Worm (Caenorhabditis elegans) whole organism, L2 larva: Measurements from ENCODE around the gene R10E4.1.

Experiments
- C34F6.9 ChIP-seq: fragments of 150-350 bp; optimal IDR thresholded peaks from 2 replicates; lab custom pipeline; 2014; ENCODE audit warnings: missing biosample characterization, missing genetic modification characterization
- F13H6.1 ChIP-seq: sonication (generic microtip); optimal IDR thresholded peaks from 2 replicates; lab custom pipeline; 2016; ENCODE audit warnings: missing genetic modification characterization, missing compliant biosample characterization
- R02D3.7 ChIP-seq: fragments of 150-350 bp; optimal IDR thresholded peaks from 2 replicates; lab custom pipeline; 2014; ENCODE audit warnings: missing biosample characterization, missing genetic modification characterization
- Y55F3AM.14 ChIP-seq: fragments of 200-800 bp; sonication (Bioruptor generic); optimal IDR thresholded peaks from 2 replicates; lab custom pipeline; 2018; ENCODE audit warnings: mild to moderate bottlenecking, missing genetic modification characterization, missing compliant biosample characterization
- ZK546.5 ChIP-seq: sonication (generic microtip); optimal IDR thresholded peaks from 2 replicates; lab custom pipeline; 2017; ENCODE audit warnings: missing biosample characterization, missing genetic modification characterization
- alr-1 ChIP-seq: fragments of 150-350 bp; optimal IDR thresholded peaks from 2 replicates; lab custom pipeline; 2014; ENCODE audit warnings: missing biosample characterization, missing genetic modification characterization
- aly-2 ChIP-seq: fragments of 150-350 bp; optimal IDR thresholded peaks from 2 replicates; lab custom pipeline; 2014; ENCODE audit warnings: missing biosample characterization, missing genetic modification characterization
- ama-1 ChIP-seq: fragments of 150-350 bp; optimal IDR thresholded peaks from 2 replicates; lab custom pipeline; 2018; ENCODE audit warnings: inconsistent platforms
- blmp-1 ChIP-seq: sonication (generic microtip); optimal IDR thresholded peaks from 2 replicates; lab custom pipeline; 2017; ENCODE audit warnings: missing genetic modification characterization, mild to moderate bottlenecking, missing compliant biosample characterization, antibody characterized with exemption, moderate library complexity; ENCODE audit not compliant: insufficient read depth
- ceh-16 ChIP-seq: fragments of 150-350 bp; optimal IDR thresholded peaks from 2 replicates; lab custom pipeline; 2014; ENCODE audit warnings: missing biosample characterization, missing genetic modification characterization
- ceh-82 ChIP-seq: fragments of 150-350 bp; optimal IDR thresholded peaks from 2 replicates; lab custom pipeline; 2014; ENCODE audit warnings: missing biosample characterization, missing genetic modification characterization
- crh-2 ChIP-seq: sonication (generic microtip); optimal IDR thresholded peaks from 2 replicates; lab custom pipeline; 2017; ENCODE audit warnings: missing biosample characterization, missing genetic modification characterization
- dmd-4 ChIP-seq: sonication (generic microtip); optimal IDR thresholded peaks from 2 replicates; lab custom pipeline; 2017; ENCODE audit warnings: missing biosample characterization, missing genetic modification characterization
- egl-27 ChIP-seq: sonication (generic microtip); optimal IDR thresholded peaks from 3 replicates; lab custom pipeline; 2017; ENCODE audit warnings: missing biosample characterization, missing genetic modification reagents, missing genetic modification characterization
- elt-1 ChIP-seq: fragments of 150-350 bp; optimal IDR thresholded peaks from 2 replicates; lab custom pipeline; 2014; ENCODE audit warnings: missing biosample characterization, missing genetic modification characterization
- elt-3 ChIP-seq: sonication (generic microtip); optimal IDR thresholded peaks from 2 replicates; lab custom pipeline; 2017; ENCODE audit warnings: missing biosample characterization, missing genetic modification characterization
- fos-1 ChIP-seq: fragments of 150-350 bp; optimal IDR thresholded peaks from 2 replicates; lab custom pipeline; 2014; ENCODE audit warnings: missing biosample characterization, missing genetic modification characterization
- gmeb-1 ChIP-seq: fragments of 150-350 bp; optimal IDR thresholded peaks from 2 replicates; lab custom pipeline; 2014; ENCODE audit warnings: missing biosample characterization, missing genetic modification characterization
- lin-11 ChIP-seq: fragments of 150-350 bp; sonication (generic microtip); optimal IDR thresholded peaks from 2 replicates; lab custom pipeline; 2014; ENCODE audit warnings: missing biosample characterization, missing genetic modification characterization, inconsistent platforms, mixed read lengths
- lin-13 ChIP-seq: fragments of 150-350 bp; optimal IDR thresholded peaks from 2 replicates; lab custom pipeline; 2014; ENCODE audit warnings: missing biosample characterization, missing genetic modification reagents, missing genetic modification characterization
- lin-39 ChIP-seq: fragments of 150-350 bp; optimal IDR thresholded peaks from 2 replicates; lab custom pipeline; 2014; ENCODE audit warnings: missing biosample characterization, missing genetic modification reagents, missing genetic modification characterization
- lsy-2 ChIP-seq, 2 experiments: fragments of 150-350 bp in 1 of 2; sonication (generic microtip) in 1 of 2; optimal IDR thresholded peaks; 2 replicates each; lab custom pipeline; 2014 to 2017; ENCODE audit warnings: missing biosample characterization in 2 of 2, missing genetic modification characterization in 2 of 2
- mab-5 ChIP-seq: fragments of 150-350 bp; optimal IDR thresholded peaks from 2 replicates; lab custom pipeline; 2014; ENCODE audit warnings: missing biosample characterization, missing genetic modification characterization
- mbf-1 ChIP-seq: sonication (generic microtip); optimal IDR thresholded peaks from 2 replicates; lab custom pipeline; 2017; ENCODE audit warnings: missing biosample characterization, missing genetic modification characterization
- mdl-1 ChIP-seq, 2 experiments: fragments of 150-350 bp in 1 of 2; sonication (generic microtip) in 1 of 2; optimal IDR thresholded peaks; 2 replicates each; lab custom pipeline; 2017; ENCODE audit warnings: missing biosample characterization in 2 of 2, missing genetic modification characterization in 2 of 2
- nhr-10 ChIP-seq: sonication (generic microtip); optimal IDR thresholded peaks from 2 replicates; lab custom pipeline; 2017; ENCODE audit warnings: missing biosample characterization, missing genetic modification characterization
- nhr-11 ChIP-seq: fragments of 150-350 bp; optimal IDR thresholded peaks from 2 replicates; lab custom pipeline; 2014; ENCODE audit warnings: missing biosample characterization, missing genetic modification characterization
- nhr-12 ChIP-seq: fragments of 150-350 bp; optimal IDR thresholded peaks from 2 replicates; lab custom pipeline; 2014; ENCODE audit warnings: missing biosample characterization, missing genetic modification characterization
- nhr-129 ChIP-seq: fragments of 150-350 bp; optimal IDR thresholded peaks from 2 replicates; lab custom pipeline; 2014; ENCODE audit warnings: missing biosample characterization, missing genetic modification characterization
- nhr-21 ChIP-seq: fragments of 150-350 bp; optimal IDR thresholded peaks from 2 replicates; lab custom pipeline; 2014; ENCODE audit warnings: missing biosample characterization, missing genetic modification characterization
- nhr-23 ChIP-seq: fragments of 150-350 bp; optimal IDR thresholded peaks from 2 replicates; lab custom pipeline; 2014; ENCODE audit warnings: missing biosample characterization, missing genetic modification reagents, missing genetic modification characterization
- nhr-237 ChIP-seq: fragments of 150-350 bp; optimal IDR thresholded peaks from 2 replicates; lab custom pipeline; 2014; ENCODE audit warnings: missing biosample characterization, missing genetic modification characterization
- nhr-25 ChIP-seq: fragments of 150-350 bp; sonication (generic microtip); optimal IDR thresholded peaks from 3 replicates; lab custom pipeline; 2014; ENCODE audit warnings: missing biosample characterization, missing genetic modification characterization
- nhr-6 ChIP-seq: fragments of 150-350 bp; optimal IDR thresholded peaks from 2 replicates; lab custom pipeline; 2014; ENCODE audit warnings: missing biosample characterization, missing genetic modification characterization
- nhr-77 ChIP-seq: fragments of 150-350 bp; optimal IDR thresholded peaks from 2 replicates; lab custom pipeline; 2014; ENCODE audit warnings: missing biosample characterization, missing genetic modification characterization
- peb-1 ChIP-seq: fragments of 150-350 bp; optimal IDR thresholded peaks from 2 replicates; lab custom pipeline; 2014; ENCODE audit warnings: missing biosample characterization, missing genetic modification characterization
- sem-4 ChIP-seq: fragments of 150-350 bp; optimal IDR thresholded peaks from 2 replicates; lab custom pipeline; 2014; ENCODE audit warnings: missing biosample characterization, missing genetic modification reagents, missing genetic modification characterization
- skn-1 ChIP-seq: sonication (generic microtip); optimal IDR thresholded peaks from 2 replicates; lab custom pipeline; 2017; ENCODE audit warnings: missing biosample characterization, missing genetic modification characterization
- sma-3 ChIP-seq: sonication (generic microtip); optimal IDR thresholded peaks from 2 replicates; lab custom pipeline; 2016; ENCODE audit warnings: missing genetic modification reagents, missing genetic modification characterization, missing compliant biosample characterization
- sma-9 ChIP-seq, 2 experiments: fragments of 150-350 bp in 1 of 2; sonication (generic microtip) in 1 of 2; optimal IDR thresholded peaks; 2 replicates each; lab custom pipeline; 2014 to 2016; ENCODE audit warnings: missing genetic modification characterization in 2 of 2, mild to moderate bottlenecking in 1 of 2, missing biosample characterization in 1 of 2, missing compliant biosample characterization in 1 of 2, missing genetic modification reagents in 1 of 2, moderate library complexity in 1 of 2
- snpc-4 ChIP-seq: fragments of 150-350 bp; optimal IDR thresholded peaks from 2 replicates; lab custom pipeline; 2014; ENCODE audit warnings: missing biosample characterization, missing genetic modification characterization
- unc-39 ChIP-seq: fragments of 150-350 bp; optimal IDR thresholded peaks from 2 replicates; lab custom pipeline; 2014; ENCODE audit warnings: missing biosample characterization, missing genetic modification characterization
- unc-55 ChIP-seq: fragments of 150-350 bp; sonication (generic microtip); optimal IDR thresholded peaks from 3 replicates; lab custom pipeline; 2014; ENCODE audit warnings: missing biosample characterization, missing genetic modification reagents, missing genetic modification characterization
- unc-62 ChIP-seq: fragments of 150-350 bp; optimal IDR thresholded peaks from 2 replicates; lab custom pipeline; 2014; ENCODE audit warnings: missing biosample characterization, missing genetic modification reagents, missing genetic modification characterization
- zag-1 ChIP-seq: fragments of 150-350 bp; optimal IDR thresholded peaks from 2 replicates; lab custom pipeline; 2014; ENCODE audit warnings: missing biosample characterization, missing genetic modification characterization
- ztf-1 ChIP-seq: fragments of 200-800 bp; sonication (Bioruptor generic); conservative IDR thresholded peaks from 2 replicates; pipeline ENCODE4 v1.3.6; 2022; ENCODE audit warnings: missing genetic modification characterization, missing compliant biosample characterization
- ztf-11 ChIP-seq: sonication (generic microtip); optimal IDR thresholded peaks from 2 replicates; lab custom pipeline; 2017; ENCODE audit warnings: missing biosample characterization, missing genetic modification characterization
- ztf-4 ChIP-seq: fragments of 150-350 bp; optimal IDR thresholded peaks from 2 replicates; lab custom pipeline; 2014; ENCODE audit warnings: missing biosample characterization, missing genetic modification characterization

Gene R10E4.1

DNA sequence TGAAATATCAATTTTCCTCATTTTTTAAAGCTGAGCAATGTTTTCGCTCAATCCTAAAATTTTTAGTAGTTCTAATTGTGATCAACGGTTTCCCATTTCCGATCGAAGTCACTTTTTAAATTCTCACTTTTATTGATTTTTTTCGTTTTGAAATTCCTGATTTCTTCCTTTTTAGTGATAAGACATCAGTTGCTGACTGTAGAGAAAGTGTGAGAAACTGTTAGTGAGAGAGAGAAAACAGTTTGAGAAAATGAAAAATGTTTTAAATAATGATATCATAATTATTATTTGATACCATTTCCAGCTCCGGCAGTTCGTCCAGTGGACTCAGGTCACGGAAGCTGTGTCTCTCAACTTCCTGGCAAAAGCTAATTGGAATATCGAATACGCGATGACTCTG is 45.0 kb downstream of the R10E4.1 start:
- TF ChIP-seq fos-1 (tag; lab: Kevin White, UChicago) (peak; percentile 31), ceh-16 (tag; lab: Kevin White, UChicago) (no peak), C34F6.9 (tag; lab: Kevin White, UChicago) (no peak), nhr-23 (tag; lab: Kevin White, UChicago) (no peak)

DNA sequence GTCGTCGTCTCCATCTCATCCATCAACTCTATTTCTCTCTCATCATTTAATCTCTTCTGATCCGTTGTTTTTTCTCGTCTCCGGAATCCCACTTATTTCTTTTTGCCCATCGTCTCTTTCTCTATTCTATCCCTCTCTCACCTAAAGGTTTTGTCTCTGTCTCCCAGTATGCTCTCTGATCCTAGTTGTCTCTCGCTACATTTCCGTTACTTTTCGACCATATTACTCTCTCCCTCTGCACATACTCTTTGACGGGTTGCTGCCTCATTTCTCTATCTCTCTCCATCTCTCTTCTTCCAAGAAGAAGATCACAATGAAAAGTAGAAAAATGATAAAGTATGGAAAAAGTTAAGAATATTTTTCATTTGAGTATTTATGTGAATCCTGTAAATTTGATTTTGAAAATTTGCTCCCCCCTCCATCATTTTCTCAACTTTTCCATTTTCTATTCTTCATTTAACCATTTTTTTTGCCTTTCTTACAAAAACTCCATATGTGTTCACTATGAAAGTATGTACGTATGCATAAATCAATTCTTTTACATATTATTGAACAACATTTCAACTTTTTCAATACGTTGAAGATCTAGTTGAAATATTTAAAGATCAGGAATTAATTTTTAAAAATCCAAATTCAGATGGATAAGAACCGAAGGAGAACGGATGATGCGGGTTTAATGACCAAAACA is 47.7 kb downstream of the R10E4.1 start, which contains the start of gene tag-131:
tag-131 (plus strand) TSS at position 638 of the 688 bp plus-strand sequence.
- no peak for TF ChIP-seq ZK546.5 (tag; lab: Kevin White, UChicago)
- TF ChIP-seq nhr-129 = peak; percentile 46
- no peak for TF ChIP-seq ztf-11 (tag; lab: Kevin White, UChicago)
- no peak for TF ChIP-seq mbf-1 (tag; lab: Kevin White, UChicago)
- TF ChIP-seq snpc-4 (tag; lab: Kevin White, UChicago) = no peak
- TF ChIP-seq nhr-77 (tag; lab: Kevin White, UChicago) = no peak
- no peak for TF ChIP-seq elt-1 (tag; lab: Kevin White, UChicago)
- peak; percentile 11 for TF ChIP-seq fos-1 (tag; lab: Kevin White, UChicago)
- no peak for TF ChIP-seq Y55F3AM.14
- TF ChIP-seq zag-1 (tag; lab: Kevin White, UChicago) = no peak
- TF ChIP-seq blmp-1 (tag; lab: Kevin White, UChicago) = no peak
- no peak for TF ChIP-seq mab-5 (tag; lab: Kevin White, UChicago)
- TF ChIP-seq elt-3 (tag; lab: Kevin White, UChicago) = no peak
- peak; percentile 56 for TF ChIP-seq nhr-21 (tag; lab: Kevin White, UChicago)
- TF ChIP-seq sem-4 = no peak
- TF ChIP-seq nhr-25 (tag; lab: Kevin White, UChicago) = no peak
- TF ChIP-seq ztf-1 (GFP tag; lab: Robert Waterston, UW) = no peak
- no peak for TF ChIP-seq aly-2 (tag; lab: Kevin White, UChicago)
- no peak for TF ChIP-seq nhr-237 (tag; lab: Kevin White, UChicago)
- peak in 1 of 2 experiments; percentile 56 for TF ChIP-seq lsy-2 (tag; optimal IDR thresholded peaks at IDR 0.05; lab: Kevin White, UChicago)
- TF ChIP-seq nhr-11 = no peak
- no peak for TF ChIP-seq skn-1 (tag; lab: Kevin White, UChicago)
- TF ChIP-seq ceh-82 (tag; lab: Kevin White, UChicago) = no peak
- no peak for TF ChIP-seq nhr-10 (tag; lab: Kevin White, UChicago)
- TF ChIP-seq egl-27 (tag; lab: Kevin White, UChicago) = no peak
- TF ChIP-seq sma-3 (GFP tag; lab: Kevin White, UChicago) = no peak
- TF ChIP-seq C34F6.9 (tag; lab: Kevin White, UChicago) = peak; percentile 67
- TF ChIP-seq lin-39 (tag; lab: Kevin White, UChicago) = no peak
- no peak for TF ChIP-seq R02D3.7 (tag; lab: Kevin White, UChicago)
- TF ChIP-seq ztf-4 = no peak
- no peak for TF ChIP-seq gmeb-1 (tag; lab: Kevin White, UChicago)
- no peak for TF ChIP-seq nhr-12 (tag; lab: Kevin White, UChicago)
- no peak for TF ChIP-seq ceh-16 (tag; lab: Kevin White, UChicago)
- no peak for TF ChIP-seq dmd-4 (tag; lab: Kevin White, UChicago)
- TF ChIP-seq peb-1 (tag; lab: Kevin White, UChicago) = no peak
- peak; percentile 20 for TF ChIP-seq sma-9 (GFP tag; optimal IDR thresholded peaks at IDR 0.05; lab: Kevin White, UChicago)
- no peak for TF ChIP-seq sma-9 (tag; optimal IDR thresholded peaks at IDR 0.05; lab: Kevin White, UChicago)
- TF ChIP-seq ama-1 (lab: Kevin White, UChicago) = no peak
- TF ChIP-seq nhr-6 = peak; percentile 34
- TF ChIP-seq lin-13 (GFP tag; lab: Kevin White, UChicago) = no peak
- TF ChIP-seq crh-2 (tag; lab: Kevin White, UChicago) = peak; percentile 30
- TF ChIP-seq lin-11 (tag; lab: Kevin White, UChicago) = no peak
- no peak for TF ChIP-seq nhr-23 (tag; lab: Kevin White, UChicago)
- no peak for TF ChIP-seq unc-62 (GFP tag; lab: Kevin White, UChicago)
- peak; percentile 64 for TF ChIP-seq F13H6.1 (tag; lab: Kevin White, UChicago)
- no peak for TF ChIP-seq unc-55 (GFP tag; lab: Kevin White, UChicago)
- no peak for TF ChIP-seq unc-39 (tag; lab: Kevin White, UChicago)
- no peak for TF ChIP-seq mdl-1 (tag; optimal IDR thresholded peaks at IDR 0.05; lab: Kevin White, UChicago)
- no peak for TF ChIP-seq alr-1 (tag; lab: Kevin White, UChicago)
- TF ChIP-seq, all 48 proteins: peak for 9
